Worm (Caenorhabditis elegans) whole organism, young adult: ENCODE measurements around the gene C27H5.12.

ENCODE experiments used
- B0261.1 ChIP-seq: sonication (generic microtip); optimal IDR thresholded peaks from 2 replicates; lab custom pipeline; 2016; ENCODE audit warnings: mild to moderate bottlenecking, missing genetic modification characterization, moderate library complexity, missing compliant biosample characterization
- B0336.3 ChIP-seq: fragments of 200-800 bp; sonication (Bioruptor generic); IDR thresholded peaks from 2 replicates; pipeline ENCODE4 v1.3.6; 2022; ENCODE audit warnings: missing genetic modification characterization, missing compliant biosample characterization
- F22D6.2 ChIP-seq: sonication (generic microtip); optimal IDR thresholded peaks from 2 replicates; lab custom pipeline; 2016; ENCODE audit warnings: mild to moderate bottlenecking, missing genetic modification characterization, missing compliant biosample characterization
- F33H1.4 ChIP-seq: fragments of 200-800 bp; sonication (Bioruptor generic); IDR thresholded peaks from 2 replicates; pipeline ENCODE4 v1.3.6; 2022; ENCODE audit warnings: missing genetic modification reagents, missing genetic modification characterization, missing compliant biosample characterization
- F52B5.7 ChIP-seq: sonication (generic microtip); optimal IDR thresholded peaks from 2 replicates; lab custom pipeline; 2016; ENCODE audit warnings: mild to moderate bottlenecking, missing genetic modification characterization, missing compliant biosample characterization
- F55B11.4 ChIP-seq: sonication (generic microtip); optimal IDR thresholded peaks from 2 replicates; lab custom pipeline; 2016; ENCODE audit warnings: missing compliant biosample characterization, missing genetic modification characterization, borderline replicate concordance; ENCODE audit not compliant: insufficient read depth
- F57A8.1 ChIP-seq: fragments of 200-800 bp; sonication (Bioruptor generic); optimal IDR thresholded peaks from 2 replicates; lab custom pipeline; 2018; ENCODE audit warnings: mild to moderate bottlenecking, missing genetic modification characterization, moderate library complexity, missing compliant biosample characterization
- K12H6.12 ChIP-seq: fragments of 200-800 bp; sonication (Bioruptor generic); optimal IDR thresholded peaks from 2 replicates; lab custom pipeline; 2018; ENCODE audit warnings: mild to moderate bottlenecking, missing genetic modification characterization, missing compliant biosample characterization
- T26A5.8 ChIP-seq: sonication (generic microtip); optimal IDR thresholded peaks from 2 replicates; lab custom pipeline; 2016; ENCODE audit warnings: missing genetic modification characterization, missing compliant biosample characterization
- Y53F4B.3 ChIP-seq: fragments of 200-800 bp; sonication (Bioruptor generic); IDR thresholded peaks from 2 replicates; pipeline ENCODE4 v1.3.6; 2022; ENCODE audit warnings: missing genetic modification reagents, missing genetic modification characterization, missing compliant biosample characterization
- Y79H2A.3 ChIP-seq: fragments of 200-800 bp; sonication (Bioruptor generic); conservative IDR thresholded peaks from 2 replicates; pipeline ENCODE4 v1.3.6; 2022; ENCODE audit warnings: missing genetic modification reagents, missing genetic modification characterization, missing compliant biosample characterization
- ZK185.1 ChIP-seq: sonication (generic microtip); optimal IDR thresholded peaks from 2 replicates; lab custom pipeline; 2016; ENCODE audit warnings: mild to moderate bottlenecking, missing genetic modification characterization, missing compliant biosample characterization; ENCODE audit not compliant: poor library complexity, severe bottlenecking
- ama-1 ChIP-seq, 3 experiments: fragments of 150-350 bp in 1 of 3; sonication (generic microtip) in 2 of 3; optimal IDR thresholded peaks; 2 replicates each; lab custom pipeline; 2014 to 2018; ENCODE audit warnings: missing biosample characterization in 2 of 3, missing genetic modification characterization in 2 of 3, missing genetic modification reagents in 2 of 3
- aptf-2 ChIP-seq: fragments of 200-800 bp; sonication (Bioruptor generic); conservative IDR thresholded peaks from 2 replicates; pipeline ENCODE4 v1.3.6; 2022; ENCODE audit warnings: missing genetic modification reagents, missing genetic modification characterization, missing compliant biosample characterization
- athp-1 ChIP-seq: sonication (generic microtip); optimal IDR thresholded peaks from 2 replicates; lab custom pipeline; 2017; ENCODE audit warnings: mild to moderate bottlenecking, missing genetic modification characterization, missing compliant biosample characterization
- attf-6 ChIP-seq: fragments of 200-800 bp; sonication (Bioruptor generic); IDR thresholded peaks from 2 replicates; pipeline ENCODE4 v1.3.6; 2022; ENCODE audit warnings: missing genetic modification reagents, missing genetic modification characterization, missing compliant biosample characterization
- bed-1 ChIP-seq: fragments of 200-800 bp; sonication (Bioruptor generic); IDR thresholded peaks from 2 replicates; pipeline ENCODE4 v1.3.6; 2022; ENCODE audit warnings: missing genetic modification reagents, missing genetic modification characterization, missing compliant biosample characterization
- cebp-2 ChIP-seq: fragments of 200-800 bp; sonication (Bioruptor generic); IDR thresholded peaks from 2 replicates; pipeline ENCODE4 v1.3.6; 2022; ENCODE audit warnings: missing genetic modification characterization, missing compliant biosample characterization
- ceh-100 ChIP-seq: fragments of 200-800 bp; sonication (Bioruptor generic); IDR thresholded peaks from 2 replicates; pipeline ENCODE4 v1.3.6; 2022; ENCODE audit warnings: missing genetic modification reagents, missing genetic modification characterization, missing compliant biosample characterization
- ceh-40 ChIP-seq: fragments of 200-800 bp; sonication (Bioruptor generic); IDR thresholded peaks from 2 replicates; pipeline ENCODE4 v1.3.6; 2022; ENCODE audit warnings: missing genetic modification characterization, missing compliant biosample characterization
- ceh-91 ChIP-seq: fragments of 200-800 bp; sonication (Bioruptor generic); IDR thresholded peaks from 2 replicates; pipeline ENCODE4 v1.3.6; 2022; ENCODE audit warnings: missing genetic modification reagents, missing genetic modification characterization, missing compliant biosample characterization
- dpff-1 ChIP-seq: sonication (generic microtip); optimal IDR thresholded peaks from 2 replicates; lab custom pipeline; 2017; ENCODE audit warnings: mild to moderate bottlenecking, missing genetic modification characterization, missing compliant biosample characterization
- egl-18 ChIP-seq: fragments of 200-800 bp; sonication (Bioruptor generic); IDR thresholded peaks from 2 replicates; pipeline ENCODE4 v1.3.6; 2022; ENCODE audit warnings: missing genetic modification reagents, missing genetic modification characterization, missing compliant biosample characterization
- egl-44 ChIP-seq: fragments of 200-800 bp; sonication (Bioruptor generic); IDR thresholded peaks from 2 replicates; pipeline ENCODE4 v1.3.6; 2022; ENCODE audit warnings: missing genetic modification reagents, missing genetic modification characterization, missing compliant biosample characterization
- egrh-3 ChIP-seq: fragments of 200-800 bp; sonication (Bioruptor generic); IDR thresholded peaks from 2 replicates; pipeline ENCODE4 v1.3.6; 2022; ENCODE audit warnings: missing genetic modification reagents, missing genetic modification characterization, missing compliant biosample characterization
- hlh-26 ChIP-seq: fragments of 200-800 bp; sonication (Bioruptor generic); conservative IDR thresholded peaks from 2 replicates; pipeline ENCODE4 v1.3.6; 2022; ENCODE audit warnings: missing genetic modification reagents, missing genetic modification characterization, missing compliant biosample characterization
- hmg-20 ChIP-seq: fragments of 200-800 bp; sonication (Bioruptor generic); IDR thresholded peaks from 2 replicates; pipeline ENCODE4 v1.3.6; 2022; ENCODE audit warnings: missing genetic modification reagents, missing genetic modification characterization, missing compliant biosample characterization
- hrde-1 ChIP-seq: sonication (generic microtip); optimal IDR thresholded peaks from 2 replicates; lab custom pipeline; 2016; ENCODE audit warnings: missing genetic modification characterization, mild to moderate bottlenecking, missing compliant biosample characterization, moderate library complexity, missing genotype, missing genetic modification reagents, borderline replicate concordance
- hsf-1 ChIP-seq: fragments of 200-800 bp; sonication (Bioruptor generic); IDR thresholded peaks from 2 replicates; pipeline ENCODE4 v1.3.6; 2022; ENCODE audit warnings: missing genetic modification reagents, missing genetic modification characterization, missing compliant biosample characterization
- lag-1 ChIP-seq: fragments of 200-800 bp; sonication (Bioruptor generic); IDR thresholded peaks from 2 replicates; pipeline ENCODE4 v1.3.6; 2022; ENCODE audit warnings: missing genetic modification reagents, missing genetic modification characterization, missing compliant biosample characterization
- lir-1 ChIP-seq: fragments of 200-800 bp; sonication (Bioruptor generic); conservative IDR thresholded peaks from 2 replicates; pipeline ENCODE4 v1.3.6; 2022; ENCODE audit warnings: missing genetic modification reagents, missing genetic modification characterization, missing compliant biosample characterization
- madf-10 ChIP-seq: sonication (generic microtip); optimal IDR thresholded peaks from 2 replicates; lab custom pipeline; 2016; ENCODE audit warnings: mild to moderate bottlenecking, missing genetic modification characterization, missing compliant biosample characterization
- madf-8 ChIP-seq: fragments of 200-800 bp; sonication (Bioruptor generic); conservative IDR thresholded peaks from 2 replicates; pipeline ENCODE4 v1.3.6; 2022; ENCODE audit warnings: missing genetic modification reagents, missing genetic modification characterization, missing compliant biosample characterization
- mcd-1 ChIP-seq: fragments of 200-800 bp; sonication (Bioruptor generic); IDR thresholded peaks from 2 replicates; pipeline ENCODE4 v1.3.6; 2022; ENCODE audit warnings: missing genetic modification reagents, missing genetic modification characterization, missing compliant biosample characterization
- mes-4 ChIP-seq: sonication (generic microtip); optimal IDR thresholded peaks from 2 replicates; lab custom pipeline; 2016; ENCODE audit warnings: missing genotype, missing genetic modification characterization, missing compliant biosample characterization
- nfyb-1 ChIP-seq: fragments of 200-800 bp; sonication (Bioruptor generic); IDR thresholded peaks from 2 replicates; pipeline ENCODE4 v1.3.6; 2022; ENCODE audit warnings: missing genetic modification reagents, missing genetic modification characterization, missing compliant biosample characterization
- nhr-179 ChIP-seq: sonication (generic microtip); optimal IDR thresholded peaks from 2 replicates; lab custom pipeline; 2016; ENCODE audit warnings: mild to moderate bottlenecking, missing genetic modification characterization, missing compliant biosample characterization
- pbrm-1 ChIP-seq: fragments of 200-800 bp; sonication (Bioruptor generic); IDR thresholded peaks from 2 replicates; pipeline ENCODE4 v1.3.6; 2022; ENCODE audit warnings: missing genetic modification reagents, missing genetic modification characterization, missing compliant biosample characterization
- pha-4 ChIP-seq: fragments of 150-350 bp; sonication (generic microtip); optimal IDR thresholded peaks from 2 replicates; lab custom pipeline; 2014; ENCODE audit warnings: missing biosample characterization, missing genetic modification reagents, missing genetic modification characterization
- repo-1 ChIP-seq: sonication (generic microtip); optimal IDR thresholded peaks from 2 replicates; lab custom pipeline; 2017; ENCODE audit warnings: mild to moderate bottlenecking, missing genetic modification characterization, missing compliant biosample characterization
- snpc-4 ChIP-seq, 5 experiments: fragments of 150-350 bp in 1 of 5; sonication (generic microtip) in 4 of 5; optimal IDR thresholded peaks; 2 replicates each; lab custom pipeline; 2014 to 2018; ENCODE audit warnings: missing genetic modification characterization in 5 of 5, missing biosample characterization in 3 of 5, antibody characterized with exemption in 2 of 5, mild to moderate bottlenecking in 2 of 5, missing compliant biosample characterization in 2 of 5, missing genotype in 2 of 5, moderate library complexity in 2 of 5, missing genetic modification reagents in 1 of 5
- unc-130 ChIP-seq: sonication (generic microtip); optimal IDR thresholded peaks from 2 replicates; lab custom pipeline; 2016; ENCODE audit warnings: missing genetic modification reagents, missing genetic modification characterization, missing compliant biosample characterization
- ztf-18 ChIP-seq: sonication (generic microtip); optimal IDR thresholded peaks from 2 replicates; lab custom pipeline; 2016; ENCODE audit warnings: missing genotype, mild to moderate bottlenecking, missing genetic modification characterization, missing compliant biosample characterization
- ztf-22 ChIP-seq: fragments of 200-800 bp; sonication (Bioruptor generic); optimal IDR thresholded peaks from 2 replicates; lab custom pipeline; 2018; ENCODE audit warnings: mild to moderate bottlenecking, missing genetic modification characterization, moderate library complexity, missing compliant biosample characterization
- ztf-25 ChIP-seq: fragments of 200-800 bp; sonication (Bioruptor generic); IDR thresholded peaks from 2 replicates; pipeline ENCODE4 v1.3.6; 2022; ENCODE audit warnings: missing genetic modification reagents, missing genetic modification characterization, missing compliant biosample characterization

The C27H5.12 gene

DNA sequence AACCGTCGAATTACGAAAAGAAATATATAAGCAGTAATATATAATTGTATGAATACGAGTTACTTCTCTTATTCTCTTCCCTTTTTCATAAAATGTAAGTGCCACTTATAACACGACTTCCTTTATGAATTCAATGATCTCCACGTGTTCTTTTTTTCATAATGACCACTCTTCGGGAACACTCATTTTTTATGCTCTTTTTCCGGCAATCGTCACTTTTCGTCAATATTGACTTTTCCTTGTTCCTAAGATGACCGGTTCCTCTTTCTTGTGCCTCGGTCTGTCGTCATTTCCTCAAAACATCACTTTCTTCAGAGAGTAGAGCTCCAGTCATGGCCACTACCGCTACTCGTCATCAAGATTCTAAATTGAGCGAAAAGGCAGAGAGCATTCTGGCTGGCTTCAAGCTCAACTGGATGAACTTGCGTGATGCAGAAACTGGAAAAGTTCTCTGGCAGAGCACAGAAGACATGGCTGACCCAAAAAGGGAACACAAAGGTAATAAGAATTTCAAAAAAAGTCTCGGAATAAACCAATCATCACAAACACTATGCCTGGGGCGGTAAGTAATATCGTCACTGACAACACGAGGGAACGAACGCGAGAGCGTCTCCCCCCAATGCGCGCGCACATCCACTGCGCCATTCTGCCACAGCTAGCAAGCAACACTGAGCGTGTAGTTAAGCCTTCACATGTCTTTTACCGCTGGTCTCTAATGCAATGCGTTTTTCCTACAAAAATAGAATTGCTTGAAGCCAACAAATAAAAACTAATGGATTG lies 22.3 kb upstream of the C27H5.12 start, which contains the start of gene pdl-1 (continued):
- peak; percentile 95 for TF ChIP-seq cebp-2
- peak; percentile 47; the same call in 1 of the 2 replicates for TF ChIP-seq F33H1.4 (GFP tag; lab: Robert Waterston, UW)
- peak; percentile 91 for TF ChIP-seq mes-4 (tag; lab: Kevin White, UChicago)
- TF ChIP-seq Y53F4B.3 (GFP tag; lab: Robert Waterston, UW): peak; percentile 68; the same call in 1 of the 2 replicates
- TF ChIP-seq pbrm-1 (GFP tag; lab: Robert Waterston, UW): peak; percentile 88
- TF ChIP-seq ceh-91 (GFP tag; lab: Robert Waterston, UW): no peak
- TF ChIP-seq ama-1 (optimal IDR thresholded peaks at IDR 0.05; lab: Kevin White, UChicago): no peak
- peak; percentile 87 to 93 for TF ChIP-seq ama-1 (GFP tag; optimal IDR thresholded peaks at IDR 0.05; lab: Kevin White, UChicago)
- TF ChIP-seq snpc-4 (GFP tag; optimal IDR thresholded peaks at IDR 0.05; lab: Kevin White, UChicago): peak; percentile 53
- TF ChIP-seq snpc-4 (tag; optimal IDR thresholded peaks at IDR 0.05; lab: Kevin White, UChicago): peak; percentile 67 to 83 (median 80)
- peak; percentile 94 for TF ChIP-seq bed-1 (GFP tag; lab: Robert Waterston, UW)
- peak; percentile 77 for TF ChIP-seq nhr-179 (tag; lab: Kevin White, UChicago)
- no peak for TF ChIP-seq F55B11.4 (tag; lab: Kevin White, UChicago)
- peak; percentile 77 for TF ChIP-seq K12H6.12 (tag; lab: Kevin White, UChicago)
- peak; percentile 88 for TF ChIP-seq nfyb-1 (GFP tag; lab: Robert Waterston, UW)
- TF ChIP-seq F52B5.7 (tag; lab: Kevin White, UChicago): peak; percentile 94
- TF ChIP-seq Y79H2A.3: peak; percentile 72; the same call in 1 of the 2 replicates
- TF ChIP-seq repo-1: peak; percentile 72
- TF ChIP-seq ztf-18 (tag; lab: Kevin White, UChicago): peak; percentile 80
- peak; percentile 57 for TF ChIP-seq egrh-3 (GFP tag; lab: Robert Waterston, UW)
- TF ChIP-seq egl-44: peak; percentile 94
- peak; percentile 13 for TF ChIP-seq dpff-1 (tag; lab: Kevin White, UChicago)
- peak; percentile 48 for TF ChIP-seq madf-8 (GFP tag; lab: Robert Waterston, UW)
- TF ChIP-seq hlh-26 (GFP tag; lab: Robert Waterston, UW): 0 out of 2 replicates have a peak, but pooled peaks have one; percentile 61
- TF ChIP-seq hmg-20: peak; percentile 77
- TF ChIP-seq F22D6.2 (tag; lab: Kevin White, UChicago): peak; percentile 6
- peak; percentile 77 for TF ChIP-seq ceh-100 (GFP tag; lab: Robert Waterston, UW)
- TF ChIP-seq T26A5.8 (tag; lab: Kevin White, UChicago): peak; percentile 79
- TF ChIP-seq athp-1 (tag; lab: Kevin White, UChicago): peak; percentile 84
- peak; percentile 66 for TF ChIP-seq mcd-1 (GFP tag; lab: Robert Waterston, UW)
- TF ChIP-seq F57A8.1 (GFP tag; lab: Kevin White, UChicago): peak; percentile 46
- peak; percentile 71; the same call in 1 of the 2 replicates for TF ChIP-seq lir-1
- TF ChIP-seq hsf-1 (GFP tag; lab: Robert Waterston, UW): peak; percentile 50; the same call in 1 of the 2 replicates
- TF ChIP-seq hrde-1: peak; percentile 83
- peak; percentile 94 for TF ChIP-seq ZK185.1
- TF ChIP-seq unc-130: peak; percentile 64
- peak; percentile 86 for TF ChIP-seq B0261.1
- peak; percentile 86 for TF ChIP-seq madf-10 (tag; lab: Kevin White, UChicago)
- TF ChIP-seq pha-4 (tag; lab: Kevin White, UChicago): no peak
- peak; percentile 65 for TF ChIP-seq aptf-2 (GFP tag; lab: Robert Waterston, UW)
- TF ChIP-seq attf-6 (GFP tag; lab: Robert Waterston, UW): no peak; the same call in none of the 2 replicates
- TF ChIP-seq B0336.3 (GFP tag; lab: Robert Waterston, UW): no peak; the same call in 1 of the 2 replicates
- peak; percentile 44 for TF ChIP-seq ztf-22 (GFP tag; lab: Kevin White, UChicago)
- peak; percentile 84; the same call in 1 of the 2 replicates for TF ChIP-seq ztf-25 (GFP tag; lab: Robert Waterston, UW)
- peak; percentile 91 for TF ChIP-seq ceh-40 (GFP tag; lab: Robert Waterston, UW)
- 0 out of 2 replicates have a peak, but pooled peaks have one; percentile 46 for TF ChIP-seq egl-18 (GFP tag; lab: Robert Waterston, UW)
- TF ChIP-seq lag-1 (GFP tag; lab: Robert Waterston, UW): no peak
